Worm (Caenorhabditis elegans) whole organism, dauer: ENCODE measurements around the gene C23G10.10.

ENCODE experiments used
- unc-62 ChIP-seq: sonication (generic microtip); optimal IDR thresholded peaks from 2 replicates; lab custom pipeline; 2017; ENCODE audit warnings: missing biosample characterization, missing genetic modification reagents, missing genetic modification characterization

Gene C23G10.10

DNA sequence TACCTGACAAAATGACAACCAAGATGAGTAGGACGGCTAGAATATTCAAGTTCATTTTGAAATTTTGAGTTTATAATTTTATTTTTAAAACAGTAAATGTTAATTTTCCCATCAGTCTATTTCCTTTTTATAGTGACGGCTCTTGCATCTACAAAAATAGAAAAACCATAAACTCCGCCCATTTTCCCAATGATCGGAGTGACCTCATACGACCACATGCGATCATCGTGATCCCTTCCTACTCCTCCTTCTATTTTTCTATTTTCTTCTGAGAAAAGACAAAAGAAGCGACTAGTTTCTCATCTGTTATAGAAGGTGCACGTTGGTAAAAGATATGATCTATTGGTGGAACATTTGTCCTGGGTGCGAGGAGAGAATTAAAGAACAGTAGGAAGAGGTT lies 1.7 kb upstream of the C23G10.10 start, which contains the start of gene C23G10.11:
TSS of gene C23G10.11 (minus strand) at position 101 of the 400 bp plus-strand sequence.
- TF ChIP-seq unc-62 (GFP tag; lab: Kevin White, UChicago) = no peak

DNA sequence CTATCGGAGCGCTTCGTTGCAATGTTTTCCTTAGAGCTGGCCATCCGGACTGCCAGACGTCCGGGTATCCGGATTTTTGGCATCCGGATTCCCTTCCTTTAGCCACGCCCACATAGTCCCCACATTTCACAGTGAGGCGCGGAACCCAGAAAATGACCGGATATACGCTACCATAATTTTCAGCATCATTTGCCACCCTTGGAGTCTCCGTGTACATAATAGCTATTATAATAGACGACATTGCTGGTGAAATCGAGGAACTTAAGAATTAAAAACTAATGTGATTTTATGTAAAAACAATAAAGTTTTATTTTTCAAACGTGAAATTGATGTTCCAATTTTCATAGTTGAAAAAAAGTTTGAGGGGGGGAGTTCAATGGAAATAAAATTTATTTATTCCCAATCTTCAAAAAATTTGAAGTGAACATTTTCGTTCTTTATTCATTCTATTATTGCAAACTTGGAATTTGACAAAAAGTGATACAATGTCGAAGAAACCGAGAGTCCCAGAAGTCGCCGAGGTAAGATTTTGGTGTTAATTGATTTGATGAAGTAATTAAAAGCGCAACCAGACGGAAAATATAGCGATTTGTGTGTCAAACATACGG lies 3.5 kb downstream of the C23G10.10 start:
- TF ChIP-seq unc-62 (GFP tag; lab: Kevin White, UChicago) = no peak

ce11 chrIII:6208984-6209383 lies 4.8 kb downstream of the C23G10.10 start, which contains the start of gene C23G10.1:
Gene C23G10.1 (plus strand): TSS chrIII:6209284.
- no peak for TF ChIP-seq unc-62 (GFP tag; lab: Kevin White, UChicago)

ce11 chrIII:6207881-6208280 lies 5.9 kb downstream of the C23G10.10 start, which contains the start of gene C23G10.2:
Gene C23G10.2 (plus strand): TSS chrIII:6208064.
- no peak for TF ChIP-seq unc-62 (GFP tag; lab: Kevin White, UChicago)

ce11 chrIII:6207046-6207445 lies 6.8 kb downstream of the C23G10.10 start:
- TF ChIP-seq unc-62 (GFP tag; lab: Kevin White, UChicago) = no peak

DNA sequence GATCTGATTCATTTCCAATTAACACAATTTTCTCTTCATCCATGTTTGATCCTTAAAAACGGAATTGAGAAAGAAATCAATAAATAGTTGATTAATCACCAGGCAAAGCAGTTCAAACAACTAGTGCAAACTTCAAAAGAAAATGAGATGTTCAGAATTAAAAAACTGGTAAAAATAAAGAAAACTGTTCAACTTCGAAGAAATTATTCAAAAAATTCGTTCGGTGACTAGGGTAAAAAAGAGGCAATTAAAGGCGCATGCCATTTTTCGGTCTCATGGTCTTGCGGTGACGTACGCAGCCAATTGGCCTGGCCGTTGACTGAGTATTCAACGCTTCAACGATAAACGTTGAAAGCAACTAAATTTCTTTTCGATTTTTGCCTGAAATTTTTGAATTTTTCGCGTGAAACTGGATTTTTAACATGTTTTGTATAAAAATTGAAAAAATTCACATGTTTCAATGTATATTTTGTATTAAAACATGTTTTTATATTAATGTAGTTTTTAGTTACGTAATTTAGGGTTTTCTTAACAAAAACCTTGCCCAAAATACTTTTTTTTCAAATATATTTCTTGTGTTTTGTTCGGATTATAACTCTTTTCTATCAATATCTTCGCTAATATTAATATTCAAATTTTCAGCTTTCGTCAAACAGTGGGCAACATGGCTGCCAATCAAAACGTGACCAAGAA lies 7.5 kb downstream of the C23G10.10 start, which contains the start of the genes sna-3 and rps-3:
TSS of gene sna-3 (minus strand) at position 51 of the 693 bp plus-strand sequence.
TSS of gene rps-3 (plus strand) at position 643 of the 693 bp plus-strand sequence.
- no peak for TF ChIP-seq unc-62 (GFP tag; lab: Kevin White, UChicago)

ce11 chrIII:6202440-6202839 lies 11.4 kb downstream of the C23G10.10 start:
- no peak for TF ChIP-seq unc-62 (GFP tag; lab: Kevin White, UChicago)

DNA sequence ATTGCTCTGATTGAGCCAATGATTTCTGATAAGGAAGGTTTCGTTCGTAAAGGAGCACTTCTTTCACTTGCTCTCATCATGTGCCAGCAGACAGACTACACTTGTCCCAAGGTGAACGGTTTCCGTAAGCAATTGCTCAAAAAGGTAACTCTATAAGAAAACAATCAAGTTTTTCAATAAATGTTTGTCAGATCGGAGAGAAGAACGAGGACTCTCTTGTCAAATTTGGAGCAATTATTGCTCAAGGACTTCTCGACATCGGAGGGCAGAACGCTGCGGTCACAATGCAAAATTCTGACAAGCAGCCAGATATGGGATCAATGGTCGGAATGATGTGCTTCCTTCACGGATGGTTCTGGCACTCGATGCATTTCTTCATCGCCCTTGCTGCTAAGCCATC lies 12.5 kb downstream of the C23G10.10 start:
- no peak for TF ChIP-seq unc-62 (GFP tag; lab: Kevin White, UChicago)

DNA sequence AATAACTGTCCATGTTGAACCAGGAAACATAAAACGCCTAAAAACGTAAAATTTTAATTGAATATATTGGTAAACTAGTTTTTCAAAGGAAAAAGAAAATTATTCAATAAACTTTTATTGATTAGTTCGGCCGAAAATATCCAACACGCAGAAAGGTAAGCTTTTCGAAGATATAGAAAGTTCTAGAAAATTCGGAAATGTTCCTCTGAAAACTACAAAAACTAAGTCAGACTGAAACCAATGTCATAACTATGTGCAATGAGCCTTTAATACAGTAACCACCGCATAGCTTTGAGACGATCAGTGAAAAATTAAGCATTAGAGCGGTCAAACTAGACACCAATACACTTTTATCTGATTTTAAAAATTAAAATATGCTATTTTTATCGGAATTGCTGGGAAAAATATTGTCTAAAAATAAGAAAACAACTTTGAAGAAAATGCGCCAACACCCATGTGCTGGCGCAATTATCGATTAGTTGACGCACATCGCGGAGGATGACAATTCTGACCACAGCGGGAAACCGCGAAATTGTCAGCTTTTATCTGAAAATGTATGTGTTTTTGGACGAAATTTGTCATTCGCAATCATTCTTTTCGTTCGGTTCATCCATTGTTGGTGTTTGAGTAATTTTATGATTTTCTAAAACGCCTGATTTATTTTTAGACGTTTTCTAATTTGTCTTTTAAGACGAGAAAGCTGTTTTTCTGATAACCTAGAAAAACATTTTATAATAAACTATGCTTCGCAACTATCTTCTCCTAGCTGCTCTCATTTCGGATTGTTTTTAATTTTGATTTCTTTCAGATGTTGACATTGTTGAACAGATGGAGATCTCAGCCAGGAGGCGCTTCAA lies 15.2 kb downstream of the C23G10.10 start, which contains the start of the genes C23G10.7 and rpn-2:
TSS of gene C23G10.7 (minus strand) at position 37 of the 857 bp plus-strand sequence.
TSS of gene rpn-2 (plus strand) at position 807 of the 857 bp plus-strand sequence.
- TF ChIP-seq unc-62 (GFP tag; lab: Kevin White, UChicago) = no peak

- no peak for TF ChIP-seq unc-62 (GFP tag; lab: Kevin White, UChicago)
These were observed 18.1 kb downstream of the C23G10.10 start for ce11 chrIII:6195718-6196117.

- TF ChIP-seq unc-62 (GFP tag; lab: Kevin White, UChicago) = no peak
These were observed 19.3 kb downstream of the C23G10.10 start, which contains the start of gene ugt-66 for ce11 chrIII:6194480-6194879. Gene ugt-66 (minus strand): TSS chrIII:6194580.

ce11 chrIII:6190810-6191209 lies 23.0 kb downstream of the C23G10.10 start, which contains the start of gene C23G10.5:
Gene C23G10.5 (plus strand): TSS chrIII:6191110.
- TF ChIP-seq unc-62 (GFP tag; lab: Kevin White, UChicago) = no peak

DNA sequence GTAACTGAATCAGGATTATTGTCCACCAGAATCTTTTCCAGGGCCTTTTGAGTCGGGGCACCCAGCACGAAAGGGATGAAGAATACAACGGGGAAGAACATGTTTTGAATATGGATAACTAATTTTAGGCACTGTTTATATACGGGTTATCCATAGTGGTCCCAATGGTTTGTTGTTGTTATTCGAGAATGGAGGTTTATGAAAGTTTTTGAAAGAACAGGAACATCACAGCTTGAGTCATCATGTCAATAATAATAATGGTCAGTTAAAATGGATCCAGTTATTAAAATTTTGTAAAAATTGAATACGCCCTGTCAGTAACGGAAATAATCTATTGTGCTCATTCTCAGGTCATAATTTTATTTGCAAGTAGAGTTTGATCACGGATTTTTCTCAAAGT lies 30.7 kb downstream of the C23G10.10 start, which contains the start of gene nas-28:
TSS of gene nas-28 (minus strand) at position 101 of the 400 bp plus-strand sequence.
- TF ChIP-seq unc-62 (GFP tag; lab: Kevin White, UChicago) = no peak

ce11 chrIII:6180294-6180693 lies 33.5 kb downstream of the C23G10.10 start:
- TF ChIP-seq unc-62 (GFP tag; lab: Kevin White, UChicago) = no peak

ce11 chrIII:6179062-6179461 lies 34.8 kb downstream of the C23G10.10 start:
- TF ChIP-seq unc-62 (GFP tag; lab: Kevin White, UChicago) = no peak
